Fruit fly (Drosophila melanogaster) whole organism, adult: ENCODE results near the gene dysc.

Source experiments
- CG14711 ChIP-seq: fragments of 200-800 bp; sonication (Bioruptor generic); optimal IDR thresholded peaks from 2 replicates; lab custom pipeline; 2018; ENCODE audit warnings: missing biosample characterization, mild to moderate bottlenecking, missing genetic modification characterization, moderate library complexity
- CG1620 ChIP-seq: fragments of 200-800 bp; sonication (Bioruptor generic); optimal IDR thresholded peaks from 2 replicates; lab custom pipeline; 2016; ENCODE audit warnings: missing biosample characterization, missing genetic modification characterization
- CG7045 ChIP-seq: fragments of 200-800 bp; sonication (Bioruptor generic); optimal IDR thresholded peaks from 2 replicates; lab custom pipeline; 2017; ENCODE audit warnings: missing biosample characterization, mild to moderate bottlenecking, missing genetic modification characterization
- CG7101 ChIP-seq: fragments of 200-800 bp; sonication (Bioruptor generic); optimal IDR thresholded peaks from 2 replicates; lab custom pipeline; 2018; ENCODE audit warnings: missing biosample characterization, mild to moderate bottlenecking, missing genetic modification characterization, moderate library complexity
- Clk ChIP-seq: fragments of 200-800 bp; sonication (Bioruptor generic); optimal IDR thresholded peaks from 2 replicates; lab custom pipeline; 2017; ENCODE audit warnings: missing biosample characterization, missing genetic modification characterization
- Hr96 ChIP-seq: fragments of 200-800 bp; sonication (Bioruptor generic); optimal IDR thresholded peaks from 2 replicates; lab custom pipeline; 2016; ENCODE audit warnings: missing biosample characterization, missing genetic modification characterization
- Mnt ChIP-seq: fragments of 200-800 bp; sonication (Bioruptor generic); optimal IDR thresholded peaks from 2 replicates; lab custom pipeline; 2016; ENCODE audit warnings: missing biosample characterization, mild to moderate bottlenecking, missing genetic modification characterization
- bab1 ChIP-seq: fragments of 200-800 bp; sonication (Bioruptor generic); optimal IDR thresholded peaks from 3 replicates; lab custom pipeline; 2019; ENCODE audit warnings: missing biosample characterization, mild to moderate bottlenecking, missing genetic modification characterization, moderate library complexity
- cic ChIP-seq: fragments of 200-800 bp; sonication (Bioruptor generic); optimal IDR thresholded peaks from 2 replicates; lab custom pipeline; 2017; ENCODE audit warnings: missing biosample characterization, mild to moderate bottlenecking, missing genetic modification characterization, moderate library complexity
- kay ChIP-seq: fragments of 200-800 bp; sonication (Bioruptor generic); peaks from one replicate; lab custom pipeline; 2016; ENCODE audit warnings: missing biosample characterization, missing genetic modification characterization, borderline replicate concordance
- ovo ChIP-seq: fragments of 200-800 bp; sonication (Bioruptor generic); optimal IDR thresholded peaks from 2 replicates; lab custom pipeline; 2016; ENCODE audit warnings: missing biosample characterization, missing genetic modification characterization
- pad ChIP-seq: fragments of 200-800 bp; sonication (Bioruptor generic); optimal IDR thresholded peaks from 3 replicates; lab custom pipeline; 2017; ENCODE audit warnings: missing biosample characterization, missing genetic modification characterization, mild to moderate bottlenecking, moderate library complexity, missing genetic modification reagents
- tj ChIP-seq: fragments of 200-800 bp; sonication (Bioruptor generic); optimal IDR thresholded peaks from 3 replicates; lab custom pipeline; 2017; ENCODE audit warnings: missing biosample characterization, mild to moderate bottlenecking, missing genetic modification characterization, moderate library complexity
- toe ChIP-seq: fragments of 200-800 bp; sonication (Bioruptor generic); optimal IDR thresholded peaks from 2 replicates; lab custom pipeline; 2016; ENCODE audit warnings: missing biosample characterization, missing genetic modification characterization

- no peak for TF ChIP-seq Clk (GFP tag; lab: Kevin White, UChicago)
- TF ChIP-seq ovo (GFP tag; lab: Kevin White, UChicago), result no peak
- TF ChIP-seq bab1 (GFP tag; lab: Kevin White, UChicago), result no peak
- no peak for TF ChIP-seq tj (GFP tag; lab: Kevin White, UChicago)
- no peak for TF ChIP-seq CG14711 (tag; lab: Kevin White, UChicago)
- no peak for TF ChIP-seq CG7045 (GFP tag; lab: Kevin White, UChicago)
- no peak for TF ChIP-seq Hr96
- no peak for TF ChIP-seq CG7101 (tag; lab: Kevin White, UChicago)
- no peak for TF ChIP-seq CG1620 (GFP tag; lab: Kevin White, UChicago)
- TF ChIP-seq toe (GFP tag; lab: Kevin White, UChicago), result no peak
- TF ChIP-seq pad, result no peak
- no peak for TF ChIP-seq Mnt (GFP tag; lab: Kevin White, UChicago)
- TF ChIP-seq kay (GFP tag; lab: Kevin White, UChicago), result no peak
- TF ChIP-seq cic, result no peak
Measured at dm6 chr3L:13843356-13843755, 59.7 kb downstream of the dysc start, which contains the start of gene Tsp68C.
